Worm (Caenorhabditis elegans) whole organism, L4 larva: ENCODE measurements around the gene B0280.9.

Experiments used
- F26F4.8 ChIP-seq: fragments of 200-800 bp; sonication (Bioruptor generic); conservative IDR thresholded peaks from 2 replicates; pipeline ENCODE4 v1.3.6; 2022; ENCODE audit warnings: missing genetic modification characterization, missing compliant biosample characterization
- F44E2.7 ChIP-seq: fragments of 200-800 bp; sonication (Bioruptor generic); IDR thresholded peaks from 2 replicates; pipeline ENCODE4 v2.1.2; 2022; ENCODE audit warnings: missing genetic modification characterization, missing compliant biosample characterization
- F49E8.2 ChIP-seq: sonication (generic microtip); optimal IDR thresholded peaks from 2 replicates; lab custom pipeline; 2016; ENCODE audit warnings: missing compliant biosample characterization, mild to moderate bottlenecking, missing genetic modification characterization, borderline replicate concordance
- T20F7.1 ChIP-seq: fragments of 200-800 bp; sonication (Bioruptor generic); optimal IDR thresholded peaks from 2 replicates; lab custom pipeline; 2018; ENCODE audit warnings: mild to moderate bottlenecking, missing genetic modification characterization, missing compliant biosample characterization
- T26A8.4 ChIP-seq: fragments of 200-800 bp; sonication (Bioruptor generic); IDR thresholded peaks from 2 replicates; pipeline ENCODE4 v1.3.6; 2022; ENCODE audit warnings: missing genetic modification characterization, missing compliant biosample characterization
- Y105C5A.15 ChIP-seq: fragments of 200-800 bp; sonication (Bioruptor generic); IDR thresholded peaks from 2 replicates; pipeline ENCODE4 v1.3.6; 2022; ENCODE audit warnings: missing genetic modification characterization, missing compliant biosample characterization
- Y48G9A.11 ChIP-seq: fragments of 200-800 bp; sonication (Bioruptor generic); IDR thresholded peaks from 2 replicates; pipeline ENCODE4 v1.3.6; 2022; ENCODE audit warnings: missing genetic modification reagents, missing genetic modification characterization, missing compliant biosample characterization
- Y5F2A.4 ChIP-seq: fragments of 200-800 bp; sonication (Bioruptor generic); optimal IDR thresholded peaks from 2 replicates; lab custom pipeline; 2018; ENCODE audit warnings: mild to moderate bottlenecking, missing genetic modification characterization, missing compliant biosample characterization
- ZK337.2 ChIP-seq: fragments of 200-800 bp; sonication (Bioruptor generic); IDR thresholded peaks from 2 replicates; pipeline ENCODE4 v1.3.6; 2022; ENCODE audit warnings: missing genetic modification reagents, missing genetic modification characterization, missing compliant biosample characterization
- ZK546.5 ChIP-seq, 2 experiments: sonication (generic microtip); optimal IDR thresholded peaks; 2 replicates each; lab custom pipeline; 2017; ENCODE audit warnings: missing biosample characterization in 2 of 2, missing genetic modification characterization in 2 of 2
- aha-1 ChIP-seq: fragments of 150-350 bp; peaks from one replicate; lab custom pipeline; 2014; ENCODE audit warnings: missing biosample characterization, missing genetic modification characterization
- ama-1 ChIP-seq: fragments of 150-350 bp; optimal IDR thresholded peaks from 2 replicates; lab custom pipeline; 2014; ENCODE audit warnings: inconsistent platforms, mixed read lengths
- arid-1 ChIP-seq: fragments of 200-800 bp; sonication (Bioruptor generic); conservative IDR thresholded peaks from 2 replicates; pipeline ENCODE4 v1.3.6; 2022; ENCODE audit warnings: missing genetic modification reagents, missing genetic modification characterization, missing compliant biosample characterization
- ceh-44 ChIP-seq: fragments of 200-800 bp; sonication (Bioruptor generic); IDR thresholded peaks from 2 replicates; pipeline ENCODE4 v1.3.6; 2022; ENCODE audit warnings: missing genetic modification reagents, missing genetic modification characterization, missing compliant biosample characterization
- ceh-82 ChIP-seq: sonication (generic microtip); optimal IDR thresholded peaks from 2 replicates; lab custom pipeline; 2017; ENCODE audit warnings: missing biosample characterization, missing genetic modification characterization
- daf-16 ChIP-seq, 3 experiments: sonication (generic microtip); optimal IDR thresholded peaks; 2 replicates each; lab custom pipeline; 2016 to 2017; ENCODE audit warnings: missing genetic modification characterization in 3 of 3, missing genetic modification reagents in 3 of 3, mild to moderate bottlenecking in 2 of 3, missing compliant biosample characterization in 2 of 3, missing biosample characterization in 1 of 3, moderate library complexity in 1 of 3
- daf-19 ChIP-seq: fragments of 200-800 bp; sonication (Bioruptor generic); conservative IDR thresholded peaks from 2 replicates; pipeline ENCODE4 v1.3.6; 2022; ENCODE audit warnings: missing genetic modification characterization, missing compliant biosample characterization
- dmd-8 ChIP-seq: fragments of 200-800 bp; sonication (Bioruptor generic); IDR thresholded peaks from 2 replicates; pipeline ENCODE4 v1.3.6; 2022; ENCODE audit warnings: missing genetic modification characterization, missing compliant biosample characterization
- dve-1 ChIP-seq: sonication (generic microtip); optimal IDR thresholded peaks from 2 replicates; lab custom pipeline; 2017; ENCODE audit warnings: antibody characterized with exemption, mild to moderate bottlenecking, missing genetic modification characterization, missing compliant biosample characterization; ENCODE audit not compliant: insufficient read depth
- egl-27 ChIP-seq: sonication (generic microtip); optimal IDR thresholded peaks from 3 replicates; lab custom pipeline; 2017; ENCODE audit warnings: missing biosample characterization, missing genetic modification reagents, missing genetic modification characterization
- fkh-10 ChIP-seq: fragments of 150-350 bp; optimal IDR thresholded peaks from 2 replicates; lab custom pipeline; 2014; ENCODE audit warnings: missing biosample characterization, missing genetic modification reagents, missing genetic modification characterization
- hlh-11 ChIP-seq: fragments of 200-800 bp; sonication (Bioruptor generic); optimal IDR thresholded peaks from 2 replicates; lab custom pipeline; 2018; ENCODE audit warnings: mild to moderate bottlenecking, missing genetic modification characterization, missing compliant biosample characterization
- hlh-30 ChIP-seq: sonication (generic microtip); optimal IDR thresholded peaks from 2 replicates; lab custom pipeline; 2017; ENCODE audit warnings: antibody characterized with exemption, mild to moderate bottlenecking, missing genetic modification characterization, missing compliant biosample characterization; ENCODE audit not compliant: insufficient read depth
- jun-1 ChIP-seq: fragments of 150-350 bp; optimal IDR thresholded peaks from 2 replicates; lab custom pipeline; 2014; ENCODE audit warnings: missing biosample characterization, missing genetic modification reagents, missing genetic modification characterization
- lin-1 ChIP-seq: fragments of 200-800 bp; sonication (Bioruptor generic); IDR thresholded peaks from 2 replicates; pipeline ENCODE4 v1.3.6; 2022; ENCODE audit warnings: missing genetic modification reagents, missing genetic modification characterization, missing compliant biosample characterization
- lin-13 ChIP-seq: fragments of 150-350 bp; optimal IDR thresholded peaks from 2 replicates; lab custom pipeline; 2014; ENCODE audit warnings: missing biosample characterization, missing genetic modification reagents, missing genetic modification characterization
- lsy-2 ChIP-seq, 2 experiments: fragments of 150-350 bp in 1 of 2; sonication (generic microtip) in 1 of 2; optimal IDR thresholded peaks; 2 replicates each; lab custom pipeline; 2014 to 2017; ENCODE audit warnings: missing biosample characterization in 2 of 2, missing genetic modification characterization in 2 of 2
- mdt-29 ChIP-seq: fragments of 200-800 bp; sonication (Bioruptor generic); IDR thresholded peaks from 2 replicates; pipeline ENCODE4 v1.3.6; 2022; ENCODE audit warnings: missing genetic modification reagents, missing genetic modification characterization, missing compliant biosample characterization
- mes-2 ChIP-seq: sonication (generic microtip); optimal IDR thresholded peaks from 2 replicates; lab custom pipeline; 2016; ENCODE audit warnings: missing genotype, mild to moderate bottlenecking, missing genetic modification characterization, missing compliant biosample characterization; ENCODE audit not compliant: poor library complexity, severe bottlenecking
- nhr-102 ChIP-seq: sonication (generic microtip); optimal IDR thresholded peaks from 2 replicates; lab custom pipeline; 2016; ENCODE audit warnings: mild to moderate bottlenecking, missing genetic modification characterization, moderate library complexity, missing compliant biosample characterization
- nhr-111 ChIP-seq: fragments of 200-800 bp; sonication (Bioruptor generic); optimal IDR thresholded peaks from 2 replicates; lab custom pipeline; 2018; ENCODE audit warnings: mild to moderate bottlenecking, missing genetic modification characterization, missing compliant biosample characterization
- nhr-41 ChIP-seq: fragments of 200-800 bp; sonication (Bioruptor generic); IDR thresholded peaks from 2 replicates; pipeline ENCODE4 v1.3.6; 2022; ENCODE audit warnings: missing genetic modification reagents, missing genetic modification characterization, missing compliant biosample characterization
- nhr-42 ChIP-seq: fragments of 200-800 bp; sonication (Bioruptor generic); IDR thresholded peaks from 2 replicates; pipeline ENCODE4 v1.3.6; 2022; ENCODE audit warnings: missing genetic modification characterization, missing compliant biosample characterization
- nhr-6 ChIP-seq: fragments of 150-350 bp; optimal IDR thresholded peaks from 2 replicates; lab custom pipeline; 2014; ENCODE audit warnings: missing biosample characterization, missing genetic modification characterization
- php-3 ChIP-seq: fragments of 200-800 bp; sonication (Bioruptor generic); IDR thresholded peaks from 2 replicates; pipeline ENCODE4 v1.3.6; 2022; ENCODE audit warnings: missing genetic modification reagents, missing genetic modification characterization, missing compliant biosample characterization
- set-16 ChIP-seq: fragments of 200-800 bp; sonication (Bioruptor generic); IDR thresholded peaks from 2 replicates; pipeline ENCODE4 v1.3.6; 2022; ENCODE audit warnings: missing genetic modification reagents, missing genetic modification characterization, missing compliant biosample characterization
- snpc-4 ChIP-seq: fragments of 150-350 bp; optimal IDR thresholded peaks from 2 replicates; lab custom pipeline; 2014; ENCODE audit warnings: missing biosample characterization, missing genetic modification characterization
- spr-1 ChIP-seq: sonication (generic microtip); optimal IDR thresholded peaks from 2 replicates; lab custom pipeline; 2016; ENCODE audit warnings: mild to moderate bottlenecking, missing genetic modification characterization, missing compliant biosample characterization
- tra-1 ChIP-seq: fragments of 200-800 bp; sonication (Bioruptor generic); IDR thresholded peaks from 2 replicates; pipeline ENCODE4 v1.3.6; 2022; ENCODE audit warnings: missing genetic modification reagents, missing genetic modification characterization, missing compliant biosample characterization
- unc-62 ChIP-seq, 3 experiments: fragments of 150-350 bp in 1 of 3; sonication (generic microtip); optimal IDR thresholded peaks in 2 of 3; peaks in 1 of 3; 1 replicate in 1 of 3; 2 replicates in 2 of 3; lab custom pipeline; 2014 to 2017; ENCODE audit warnings: missing biosample characterization in 3 of 3, missing genetic modification characterization in 3 of 3, missing genetic modification reagents in 3 of 3, missing genotype in 1 of 3
- zfp-2 ChIP-seq: sonication (generic microtip); optimal IDR thresholded peaks from 2 replicates; lab custom pipeline; 2016; ENCODE audit warnings: mild to moderate bottlenecking, missing genetic modification characterization, missing compliant biosample characterization

Gene B0280.9

DNA sequence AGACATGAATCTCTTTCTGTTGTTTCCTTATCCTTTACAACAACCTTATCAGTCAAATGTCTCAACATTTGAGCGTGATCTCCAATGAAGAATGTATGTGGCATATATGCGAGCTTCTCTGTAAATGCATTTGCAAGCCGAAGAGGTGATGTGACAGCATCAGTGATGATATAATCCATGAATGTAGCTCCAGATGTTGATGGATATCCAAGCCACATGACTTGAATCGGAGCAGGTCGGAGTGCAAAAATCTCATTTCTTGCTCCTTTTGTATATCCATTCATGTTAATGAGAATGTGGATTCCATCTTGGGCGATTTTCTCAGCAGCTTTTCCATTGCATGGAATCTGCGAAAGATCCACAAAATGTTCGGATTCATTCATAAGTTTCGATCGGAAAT lies 25.5 kb upstream of the B0280.9 start:
- no peak for TF ChIP-seq ceh-82 (tag; lab: Kevin White, UChicago)
- TF ChIP-seq aha-1, result peak; percentile 77

DNA sequence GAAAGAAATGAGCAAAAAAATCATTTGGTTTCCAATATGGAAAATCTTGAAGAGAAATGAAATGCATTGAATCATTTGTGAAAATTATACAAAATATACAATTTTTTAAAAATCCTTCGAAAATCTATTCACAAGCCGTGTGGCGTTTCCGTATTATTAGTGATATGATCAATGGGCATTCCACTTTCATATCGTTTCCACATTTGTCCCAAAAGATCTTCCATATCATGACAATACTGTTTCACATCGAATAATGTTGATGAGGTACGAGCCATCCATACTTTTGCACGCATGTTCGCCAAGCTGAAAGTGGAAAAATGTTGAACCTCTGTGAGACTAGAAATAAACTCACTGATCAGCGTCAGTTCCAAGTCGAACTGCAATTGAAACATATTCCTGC lies 23.6 kb upstream of the B0280.9 start:
- peak; percentile 91 for TF ChIP-seq aha-1
- TF ChIP-seq T26A8.4, result 0 out of 2 replicates have a peak, but pooled peaks have one; percentile 12
- TF ChIP-seq dmd-8 (GFP tag; lab: Robert Waterston, UW), result no peak

DNA sequence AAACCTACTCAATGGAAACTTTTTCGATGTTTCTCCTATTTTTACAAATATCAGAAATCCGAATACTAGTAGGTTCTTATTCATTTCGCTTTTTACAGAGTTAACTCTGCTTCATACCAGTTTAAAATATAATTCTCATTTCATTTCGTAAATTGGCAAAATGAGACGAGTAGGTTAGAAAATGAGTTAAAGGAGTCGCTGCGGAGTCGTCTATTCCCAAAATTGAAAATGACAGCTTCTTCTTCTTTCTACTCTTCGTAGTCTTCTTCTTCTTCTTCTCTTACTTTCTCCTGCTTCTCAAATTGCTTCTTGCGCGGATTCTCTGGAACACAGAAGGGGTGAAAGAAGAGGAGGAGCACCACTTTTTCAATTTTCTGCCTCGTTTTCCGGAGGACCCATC lies 22.1 kb upstream of the B0280.9 start, which contains the start of gene glr-2:
glr-2 (minus strand) TSS at position 211 of the 400 bp plus-strand sequence.
- no peak for TF ChIP-seq daf-16 (GFP tag; optimal IDR thresholded peaks at IDR 0.05; lab: Kevin White, UChicago)
- TF ChIP-seq daf-16 (tag; optimal IDR thresholded peaks at IDR 0.05; lab: Kevin White, UChicago), result no peak
- TF ChIP-seq jun-1 (tag; lab: Kevin White, UChicago), result no peak
- TF ChIP-seq unc-62 (GFP tag; optimal IDR thresholded peaks at IDR 0.05 in 1 of 2; lab: Kevin White, UChicago), result no peak
- TF ChIP-seq unc-62 (tag; optimal IDR thresholded peaks at IDR 0.05; lab: Kevin White, UChicago), result no peak
- no peak for TF ChIP-seq T20F7.1 (GFP tag; lab: Kevin White, UChicago)
- no peak for TF ChIP-seq dmd-8 (GFP tag; lab: Robert Waterston, UW)

DNA sequence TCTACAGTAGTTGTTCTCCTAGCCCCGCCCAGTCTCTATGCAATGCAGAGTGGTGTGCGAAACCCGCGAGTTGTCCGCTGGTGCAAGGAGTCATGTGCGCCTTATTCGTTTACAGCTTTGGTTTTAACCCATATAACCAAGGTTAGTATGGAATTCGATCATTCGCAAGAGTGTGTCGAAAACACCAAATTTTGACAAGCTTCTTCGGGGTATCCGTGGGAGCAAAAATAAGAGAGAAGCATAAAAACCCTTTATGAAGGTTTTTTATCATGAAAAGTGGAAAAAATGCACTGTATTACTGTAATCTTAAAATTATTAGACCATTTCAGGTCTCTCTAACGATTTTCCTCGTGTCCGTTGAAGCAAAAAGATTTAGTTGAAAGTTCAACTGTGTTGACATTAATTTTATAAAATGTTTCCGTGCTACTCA lies 19.5 kb upstream of the B0280.9 start:
- TF ChIP-seq snpc-4 (tag; lab: Kevin White, UChicago) (peak; percentile 81), mes-2 (peak; percentile 63), ZK546.5 (tag; optimal IDR thresholded peaks at IDR 0.05; lab: Kevin White, UChicago) (no peak), F26F4.8 (GFP tag; lab: Robert Waterston, UW) (no peak), ceh-44 (GFP tag; lab: Robert Waterston, UW) (peak; percentile 61; the same call in 1 of the 2 replicates), ama-1 (lab: Kevin White, UChicago) (peak; percentile 85), jun-1 (tag; lab: Kevin White, UChicago) (no peak), nhr-6 (tag; lab: Kevin White, UChicago) (peak; percentile 26), mdt-29 (GFP tag; lab: Robert Waterston, UW) (peak; percentile 55), Y5F2A.4 (no peak), hlh-30 (tag; lab: Kevin White, UChicago) (peak; percentile 65), egl-27 (tag; lab: Kevin White, UChicago) (no peak), hlh-11 (tag; lab: Kevin White, UChicago) (peak; percentile 40), daf-19 (GFP tag; lab: Robert Waterston, UW) (0 out of 2 replicates have a peak, but pooled peaks have one; percentile 56), daf-16 (GFP tag; optimal IDR thresholded peaks at IDR 0.05; lab: Kevin White, UChicago) (peak in 1 of 2 experiments; percentile 9), daf-16 (tag; optimal IDR thresholded peaks at IDR 0.05; lab: Kevin White, UChicago) (peak; percentile 59), zfp-2 (tag; lab: Kevin White, UChicago) (no peak), dve-1 (tag; lab: Kevin White, UChicago) (peak; percentile 51), php-3 (GFP tag; lab: Robert Waterston, UW) (peak; percentile 71; the same call in 1 of the 2 replicates), nhr-102 (tag; lab: Kevin White, UChicago) (peak; percentile 55), nhr-111 (GFP tag; lab: Kevin White, UChicago) (peak; percentile 27), T20F7.1 (GFP tag; lab: Kevin White, UChicago) (no peak), nhr-41 (GFP tag; lab: Robert Waterston, UW) (0 out of 2 replicates have a peak, but pooled peaks have one; percentile 26), set-16 (GFP tag; lab: Robert Waterston, UW) (no peak), T26A8.4 (peak; percentile 91), lin-1 (GFP tag; lab: Robert Waterston, UW) (0 out of 2 replicates have a peak, but pooled peaks have one; percentile 6), tra-1 (peak; percentile 39; the same call in 1 of the 2 replicates), nhr-42 (GFP tag; lab: Robert Waterston, UW) (no peak), lsy-2 (tag; optimal IDR thresholded peaks at IDR 0.05; lab: Kevin White, UChicago) (peak in 1 of 2 experiments; percentile 56), unc-62 (GFP tag; optimal IDR thresholded peaks at IDR 0.05 in 1 of 2; lab: Kevin White, UChicago) (peak in 1 of 2 experiments; percentile 28), unc-62 (tag; optimal IDR thresholded peaks at IDR 0.05; lab: Kevin White, UChicago) (no peak), spr-1 (peak; percentile 47), ZK337.2 (GFP tag; lab: Robert Waterston, UW) (no peak), fkh-10 (no peak), F49E8.2 (peak; percentile 68), F44E2.7 (GFP tag; lab: Robert Waterston, UW) (no peak), Y105C5A.15 (GFP tag; lab: Robert Waterston, UW) (0 out of 2 replicates have a peak, but pooled peaks have one; percentile 58), Y48G9A.11 (GFP tag; lab: Robert Waterston, UW) (peak; percentile 68; the same call in 1 of the 2 replicates), lin-13 (peak; percentile 39), arid-1 (GFP tag; lab: Robert Waterston, UW) (peak; percentile 62)
